Fruit fly (Drosophila melanogaster): Measurements from ENCODE around the gene CG7202.

DNA sequence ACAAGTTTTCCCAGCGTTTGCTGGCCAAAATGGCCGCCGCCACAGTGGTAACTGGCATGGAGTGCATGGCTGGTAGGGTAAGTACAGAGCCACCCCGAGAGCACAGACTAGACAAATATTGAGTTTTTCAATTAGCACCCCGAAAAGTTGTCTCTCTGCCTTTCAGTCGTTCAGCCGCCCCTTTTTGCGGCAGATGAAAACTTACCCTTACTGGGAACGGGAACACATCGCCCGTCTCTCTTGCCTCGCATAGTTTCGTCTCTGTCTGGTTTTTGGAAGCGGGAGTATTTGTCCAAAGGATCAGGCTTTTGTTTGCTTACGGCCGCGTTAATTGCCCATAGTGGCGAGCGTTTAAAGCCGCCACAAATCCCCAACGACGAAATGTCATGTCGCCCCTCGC is 33.8 kb downstream of the CG7202 start:
- TF ChIP-seq HLH3B (GFP tag; IDR thresholded peaks at IDR 0.05) (no peak), CG14441 (GFP tag; IDR thresholded peaks at IDR 0.05) (no peak), gt (GFP tag; IDR thresholded peaks at IDR 0.05) (no peak), BEAF-32 (GFP tag; optimal IDR thresholded peaks at IDR 0.05) (no peak), gce (GFP tag; IDR thresholded peaks at IDR 0.05) (no peak), exex (tag; optimal IDR thresholded peaks at IDR 0.05) (no peak), usp (GFP tag; optimal IDR thresholded peaks at IDR 0.05) (no peak), danr (GFP tag; IDR thresholded peaks at IDR 0.05) (no peak)
